Worm (Caenorhabditis elegans): ENCODE data around the gene ufm-1.

ufm-1 gene

DNA sequence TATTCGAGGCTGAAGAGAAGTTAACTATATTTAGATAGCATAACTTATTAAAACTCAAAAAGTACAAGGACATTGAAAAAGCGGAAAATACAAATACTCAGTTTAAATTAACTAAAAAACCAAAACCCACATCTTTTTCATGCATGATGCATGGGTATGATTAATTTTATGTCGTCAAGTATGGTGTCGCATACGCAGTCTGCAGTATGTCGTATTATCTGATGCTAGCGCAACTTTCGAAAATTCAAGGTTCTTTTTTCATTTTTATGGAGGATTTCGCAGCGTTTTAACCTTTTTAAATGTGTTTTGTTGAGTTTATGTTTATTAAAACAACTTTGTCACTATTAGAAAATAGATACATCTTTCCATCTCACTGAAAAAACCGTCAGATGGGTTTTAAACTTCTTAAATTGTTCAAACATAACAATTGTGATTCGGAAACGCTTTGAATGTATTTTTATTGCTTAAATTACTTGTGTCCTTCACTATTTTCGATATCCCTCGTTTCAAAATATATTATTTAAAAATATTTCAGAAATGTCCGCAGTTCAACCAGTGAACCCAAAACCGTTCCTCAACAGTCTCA, 2.8 kb downstream of the ufm-1 start, which contains the start of gene snr-5:
snr-5 (plus strand) TSS at position 536 of the 586 bp plus-strand sequence.
- TF ChIP-seq attf-5 (GFP tag; optimal IDR thresholded peaks at IDR 0.05) (no peak), him-1 (tag; optimal IDR thresholded peaks at IDR 0.05) (no peak), ama-1 (optimal IDR thresholded peaks at IDR 0.05) (no peak), ama-1 (GFP tag; optimal IDR thresholded peaks at IDR 0.05) (peak in 1 of 2 experiments; percentile 18)

- TF ChIP-seq C17E4.6 (GFP tag; IDR thresholded peaks at IDR 0.05) (no peak), ztf-6 (GFP tag; IDR thresholded peaks at IDR 0.05) (no peak), snpc-1.1 (tag; optimal IDR thresholded peaks at IDR 0.05; ENCODE audit: insufficient read depth) (no peak), cebp-2 (GFP tag; IDR thresholded peaks at IDR 0.05) (no peak), nhr-80 (tag; optimal IDR thresholded peaks at IDR 0.05) (peak; percentile 61)
Measured at ce11 chrIII:7865238-7865761, 6.5 kb downstream of the ufm-1 start, which contains the start of gene slc-17.3. Gene slc-17.3 (minus strand): TSS chrIII:7865288.

- no peak for TF ChIP-seq B0035.1 (tag; optimal IDR thresholded peaks at IDR 0.05)
- no peak for TF ChIP-seq cebp-1 (GFP tag; IDR thresholded peaks at IDR 0.05)
- no peak for TF ChIP-seq cebp-1 (tag; optimal IDR thresholded peaks at IDR 0.05)
- no peak for TF ChIP-seq athp-1 (tag; optimal IDR thresholded peaks at IDR 0.05)
- TF ChIP-seq tbx-9 (tag; optimal IDR thresholded peaks at IDR 0.05; ENCODE audit: borderline replicate concordance) = no peak
- no peak for TF ChIP-seq rec-8 (tag; optimal IDR thresholded peaks at IDR 0.05)
- TF ChIP-seq mes-4 (tag; optimal IDR thresholded peaks at IDR 0.05) = no peak
- no peak for TF ChIP-seq F10E7.11 (tag; optimal IDR thresholded peaks at IDR 0.05)
- TF ChIP-seq hlh-26 (GFP tag; conservative IDR thresholded peaks at IDR 0.05) = no peak
- TF ChIP-seq xnd-1 (tag; optimal IDR thresholded peaks at IDR 0.05) = no peak
- TF ChIP-seq unc-130 (GFP tag; optimal IDR thresholded peaks at IDR 0.05) = no peak
- TF ChIP-seq ztf-18 (tag; optimal IDR thresholded peaks at IDR 0.05) = no peak
- TF ChIP-seq madf-8 (GFP tag; conservative IDR thresholded peaks at IDR 0.05) = no peak
- TF ChIP-seq ccch-3 (GFP tag; optimal IDR thresholded peaks at IDR 0.05) = no peak
- no peak for TF ChIP-seq F39B2.1 (GFP tag; IDR thresholded peaks at IDR 0.05)
- TF ChIP-seq dox-1 (GFP tag; IDR thresholded peaks at IDR 0.05) = no peak
Measured at ce11 chrIII:7866189-7866588, 7.4 kb downstream of the ufm-1 start, which contains the start of gene cup-4. Gene cup-4 (plus strand): TSS chrIII:7866489.

ce11 chrIII:7872776-7873175, 14.0 kb downstream of the ufm-1 start:
- TF ChIP-seq madf-6 (GFP tag; IDR thresholded peaks at IDR 0.05) (no peak), lin-40 (tag; optimal IDR thresholded peaks at IDR 0.05) (peak; percentile 31), lin-26 (GFP tag; IDR thresholded peaks at IDR 0.05) (peak; percentile 34; the same call in 1 of the 2 replicates), somi-1 (GFP tag; optimal IDR thresholded peaks at IDR 0.05) (peak; percentile 5), snpc-4 (GFP tag; optimal IDR thresholded peaks at IDR 0.05) (no peak), snpc-4 (tag; optimal IDR thresholded peaks at IDR 0.05) (no peak)

DNA sequence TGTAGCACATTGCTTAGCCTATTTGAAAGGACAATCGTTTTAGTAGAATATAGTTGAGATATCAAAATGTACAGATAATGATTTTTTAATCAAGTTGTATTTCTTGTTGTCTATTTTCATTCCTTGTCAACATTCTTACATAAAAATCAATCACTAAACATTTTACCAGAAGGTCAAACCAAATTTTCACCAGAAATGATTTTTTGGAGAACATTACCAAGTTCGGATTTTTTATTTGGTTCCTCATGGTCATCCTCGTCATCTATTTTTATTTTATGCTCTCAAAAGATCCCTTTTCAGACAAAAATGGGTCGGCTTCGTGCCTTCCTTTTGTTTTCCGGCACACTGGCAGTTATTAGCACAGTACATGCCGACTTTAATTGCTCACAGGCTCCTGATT, 14.7 kb downstream of the ufm-1 start, which contains the start of gene tyr-1:
tyr-1 (plus strand) TSS at position 301 of the 400 bp plus-strand sequence.
- no peak for TF ChIP-seq hmg-1.2 (GFP tag; IDR thresholded peaks at IDR 0.05)
- no peak for TF ChIP-seq nfya-2 (GFP tag; IDR thresholded peaks at IDR 0.05)
- TF ChIP-seq hsf-1 (GFP tag; IDR thresholded peaks at IDR 0.05) = no peak
